Fruit fly (Drosophila melanogaster) whole organism, embryonic: ENCODE measurements around the gene GABPI.

Experiments used
- Abd-B ChIP-seq: fragments of 200-800 bp; sonication (Bioruptor generic); optimal IDR thresholded peaks from 2 replicates; lab custom pipeline; 2018; ENCODE audit warnings: missing biosample characterization, mild to moderate bottlenecking, missing genetic modification characterization, moderate library complexity
- Adf1 ChIP-seq: fragments of 200-800 bp; sonication (Bioruptor generic); IDR thresholded peaks from 2 replicates; pipeline ENCODE4 v1.3.6; 2022; ENCODE audit warnings: missing biosample characterization, missing genetic modification characterization
- CG11398 ChIP-seq: fragments of 200-800 bp; sonication (Bioruptor generic); optimal IDR thresholded peaks from 2 replicates; lab custom pipeline; 2016; ENCODE audit warnings: missing biosample characterization, missing genetic modification characterization
- CG12769 ChIP-seq: fragments of 200-800 bp; sonication (Bioruptor generic); optimal IDR thresholded peaks from 2 replicates; lab custom pipeline; 2019; ENCODE audit warnings: missing biosample characterization, mild to moderate bottlenecking, missing genetic modification characterization, moderate library complexity
- CG13296 ChIP-seq: fragments of 200-800 bp; sonication (Bioruptor generic); optimal IDR thresholded peaks from 3 replicates; lab custom pipeline; 2018; ENCODE audit warnings: missing biosample characterization, mild to moderate bottlenecking, missing genetic modification characterization
- CG18011 ChIP-seq: fragments of 200-800 bp; sonication (Bioruptor generic); optimal IDR thresholded peaks from 2 replicates; lab custom pipeline; 2017; ENCODE audit warnings: missing biosample characterization, missing genetic modification characterization, mild to moderate bottlenecking, moderate library complexity, missing genotype
- CG18619 ChIP-seq: fragments of 200-800 bp; sonication (Bioruptor generic); optimal IDR thresholded peaks from 3 replicates; lab custom pipeline; 2017; ENCODE audit warnings: missing biosample characterization, mild to moderate bottlenecking, missing genetic modification characterization
- CG2678 ChIP-seq: fragments of 200-800 bp; sonication (Bioruptor generic); optimal IDR thresholded peaks from 3 replicates; lab custom pipeline; 2019; ENCODE audit warnings: missing biosample characterization, mild to moderate bottlenecking, missing genetic modification characterization, moderate library complexity
- CG34224 ChIP-seq: fragments of 200-800 bp; sonication (Bioruptor generic); IDR thresholded peaks from 3 replicates; pipeline ENCODE4 v1.3.6; 2022; ENCODE audit warnings: missing biosample characterization, missing genetic modification characterization; ENCODE audit not compliant: partially characterized antibody
- CG34376 ChIP-seq: fragments of 200-800 bp; sonication (Bioruptor generic); optimal IDR thresholded peaks from 2 replicates; lab custom pipeline; 2018; ENCODE audit warnings: missing biosample characterization, mild to moderate bottlenecking, missing genetic modification characterization
- CG34422 ChIP-seq: fragments of 200-800 bp; sonication (Bioruptor generic); IDR thresholded peaks from 3 replicates; pipeline ENCODE4 v1.3.6; 2022; ENCODE audit warnings: missing biosample characterization, missing genetic modification characterization
- CG9876 ChIP-seq: fragments of 200-800 bp; sonication (Bioruptor generic); optimal IDR thresholded peaks from 2 replicates; lab custom pipeline; 2016; ENCODE audit warnings: missing biosample characterization, missing genetic modification characterization
- CG9932 ChIP-seq: fragments of 200-800 bp; sonication (Bioruptor generic); IDR thresholded peaks from 2 replicates; pipeline ENCODE4 v1.3.6; 2022; ENCODE audit warnings: missing biosample characterization, missing genetic modification characterization
- CHES-1-like ChIP-seq: fragments of 200-800 bp; sonication (Bioruptor generic); optimal IDR thresholded peaks from 2 replicates; lab custom pipeline; 2016; ENCODE audit warnings: missing biosample characterization, missing genetic modification characterization
- Dek ChIP-seq: fragments of 200-800 bp; sonication (Bioruptor generic); optimal IDR thresholded peaks from 3 replicates; lab custom pipeline; 2019; ENCODE audit warnings: missing biosample characterization, mild to moderate bottlenecking, missing genetic modification characterization, moderate library complexity
- HHEX ChIP-seq: fragments of 200-800 bp; sonication (Bioruptor generic); optimal IDR thresholded peaks from 3 replicates; lab custom pipeline; 2017; ENCODE audit warnings: missing biosample characterization, mild to moderate bottlenecking, missing genetic modification characterization, missing genetic modification reagents
- HmgZ ChIP-seq: fragments of 200-800 bp; sonication (Bioruptor generic); optimal IDR thresholded peaks from 2 replicates; lab custom pipeline; 2018; ENCODE audit warnings: missing biosample characterization, mild to moderate bottlenecking, missing genetic modification characterization
- Hr39 ChIP-seq: fragments of >200 bp; optimal IDR thresholded peaks from 2 replicates; lab custom pipeline; 2017
- MBD-R2 ChIP-seq: fragments of 200-800 bp; sonication (Bioruptor generic); IDR thresholded peaks from 2 replicates; pipeline ENCODE4 v1.3.6; 2022; ENCODE audit warnings: missing biosample characterization, missing genetic modification characterization
- Mad ChIP-seq: fragments of 200-800 bp; sonication (Bioruptor generic); optimal IDR thresholded peaks from 2 replicates; lab custom pipeline; 2016; ENCODE audit warnings: missing biosample characterization, missing genetic modification characterization
- Meics ChIP-seq: fragments of 200-800 bp; sonication (Bioruptor generic); optimal IDR thresholded peaks from 2 replicates; lab custom pipeline; 2017; ENCODE audit warnings: missing biosample characterization, mild to moderate bottlenecking, missing genetic modification characterization
- NFAT ChIP-seq: fragments of 200-800 bp; sonication (Bioruptor generic); IDR thresholded peaks from 2 replicates; pipeline ENCODE4 v1.3.6; 2022; ENCODE audit warnings: missing biosample characterization, missing genetic modification characterization
- Nf-YB ChIP-seq: fragments of 200-800 bp; sonication (Bioruptor generic); optimal IDR thresholded peaks from 3 replicates; lab custom pipeline; 2019; ENCODE audit warnings: missing biosample characterization, mild to moderate bottlenecking, missing genetic modification characterization, moderate library complexity
- Opbp ChIP-seq: fragments of 200-800 bp; sonication (Bioruptor generic); IDR thresholded peaks from 3 replicates; pipeline ENCODE4 v1.3.6; 2022; ENCODE audit warnings: missing biosample characterization, missing genetic modification characterization; ENCODE audit not compliant: partially characterized antibody
- Pdp1 ChIP-seq, 2 experiments: fragments of 200-800 bp; sonication (Bioruptor generic); optimal IDR thresholded peaks; 3 replicates each; lab custom pipeline; 2016; ENCODE audit warnings: missing biosample characterization in 2 of 2, missing genetic modification characterization in 2 of 2, mild to moderate bottlenecking in 1 of 2, moderate library complexity in 1 of 2
- Usf ChIP-seq: fragments of 200-800 bp; sonication (Bioruptor generic); optimal IDR thresholded peaks from 2 replicates; lab custom pipeline; 2017; ENCODE audit warnings: missing genotype, missing biosample characterization, missing genetic modification characterization
- Xrp1 ChIP-seq: fragments of 200-800 bp; sonication (Bioruptor generic); IDR thresholded peaks from 2 replicates; pipeline ENCODE4 v1.3.6; 2022; ENCODE audit warnings: missing biosample characterization, missing genetic modification characterization
- ase ChIP-seq: fragments of 200-800 bp; sonication (Bioruptor generic); IDR thresholded peaks from 3 replicates; pipeline ENCODE4 v1.3.6; 2022; ENCODE audit warnings: missing biosample characterization, missing genetic modification characterization
- ash1 ChIP-seq: fragments of 200-800 bp; sonication (Bioruptor generic); optimal IDR thresholded peaks from 2 replicates; lab custom pipeline; 2018; ENCODE audit warnings: missing biosample characterization, mild to moderate bottlenecking, missing genetic modification characterization
- btn ChIP-seq: fragments of 200-800 bp; sonication (Bioruptor generic); optimal IDR thresholded peaks from 2 replicates; lab custom pipeline; 2016; ENCODE audit warnings: missing biosample characterization, missing genetic modification characterization
- cas ChIP-seq: fragments of 200-800 bp; sonication (Bioruptor generic); IDR thresholded peaks from 2 replicates; pipeline ENCODE4 v1.3.6; 2022; ENCODE audit warnings: missing biosample characterization, missing genetic modification characterization
- cg ChIP-seq: fragments of 200-800 bp; sonication (Bioruptor generic); optimal IDR thresholded peaks from 3 replicates; lab custom pipeline; 2019; ENCODE audit warnings: missing biosample characterization, mild to moderate bottlenecking, missing genetic modification characterization, moderate library complexity
- chinmo ChIP-seq: fragments of 200-800 bp; sonication (Bioruptor generic); IDR thresholded peaks from 4 replicates; pipeline ENCODE4 v1.3.6; 2022; ENCODE audit warnings: missing biosample characterization, missing genetic modification characterization; ENCODE audit not compliant: partially characterized antibody
- crol ChIP-seq: fragments of 200-800 bp; sonication (Bioruptor generic); IDR thresholded peaks from 2 replicates; pipeline ENCODE4 v1.3.6; 2022; ENCODE audit warnings: missing biosample characterization, missing genetic modification characterization
- fd96Cb ChIP-seq: fragments of 200-800 bp; sonication (Bioruptor generic); optimal IDR thresholded peaks from 2 replicates; lab custom pipeline; 2018; ENCODE audit warnings: missing biosample characterization, mild to moderate bottlenecking, missing genetic modification characterization, moderate library complexity
- ftz-f1 ChIP-seq: fragments of 200-800 bp; sonication (Bioruptor generic); optimal IDR thresholded peaks from 2 replicates; lab custom pipeline; 2016; ENCODE audit warnings: missing biosample characterization, missing genetic modification characterization
- gro ChIP-seq: fragments of 200-800 bp; sonication (Bioruptor generic); optimal IDR thresholded peaks from 2 replicates; lab custom pipeline; 2016; ENCODE audit warnings: missing biosample characterization, missing genetic modification characterization
- kay ChIP-seq: fragments of 200-800 bp; sonication (Bioruptor generic); optimal IDR thresholded peaks from 2 replicates; lab custom pipeline; 2016; ENCODE audit warnings: missing biosample characterization, missing genetic modification characterization
- kni ChIP-seq: fragments of 200-800 bp; sonication (Bioruptor generic); optimal IDR thresholded peaks from 3 replicates; lab custom pipeline; 2017; ENCODE audit warnings: mild to moderate bottlenecking, missing biosample characterization, missing genetic modification reagents, missing genetic modification characterization
- lov ChIP-seq, 2 experiments: fragments of 200-800 bp in 1 of 2; fragments of >200 bp in 1 of 2; sonication (Bioruptor generic) in 1 of 2; IDR thresholded peaks in 1 of 2; optimal IDR thresholded peaks in 1 of 2; 2 replicates in 1 of 2; 3 replicates in 1 of 2; pipeline versions ENCODE4 v1.3.6 to Lab custom; 2017 to 2022; ENCODE audit warnings: missing biosample characterization in 1 of 2, missing genetic modification characterization in 1 of 2
- nau ChIP-seq: fragments of 200-800 bp; sonication (Bioruptor generic); optimal IDR thresholded peaks from 3 replicates; lab custom pipeline; 2017; ENCODE audit warnings: missing biosample characterization, mild to moderate bottlenecking, missing genetic modification characterization, missing genetic modification reagents
- onecut ChIP-seq: fragments of 200-800 bp; sonication (Bioruptor generic); IDR thresholded peaks from 2 replicates; pipeline ENCODE4 v1.3.6; 2022; ENCODE audit warnings: missing biosample characterization, missing genetic modification characterization
- peb ChIP-seq: fragments of 200-800 bp; sonication (Bioruptor generic); IDR thresholded peaks from 2 replicates; pipeline ENCODE4 v1.3.6; 2022; ENCODE audit warnings: missing biosample characterization, missing genetic modification characterization
- pho ChIP-seq: fragments of 200-800 bp; sonication (Bioruptor generic); optimal IDR thresholded peaks from 2 replicates; lab custom pipeline; 2016; ENCODE audit warnings: missing biosample characterization, missing genetic modification characterization
- run ChIP-seq: fragments of 200-800 bp; sonication (Bioruptor generic); optimal IDR thresholded peaks from 3 replicates; lab custom pipeline; 2018; ENCODE audit warnings: missing biosample characterization, mild to moderate bottlenecking, missing genetic modification characterization
- slbo ChIP-seq: fragments of 200-800 bp; sonication (Bioruptor generic); IDR thresholded peaks from 2 replicates; pipeline ENCODE4 v1.3.6; 2022; ENCODE audit warnings: missing biosample characterization, missing genetic modification characterization
- sqz ChIP-seq: fragments of 200-800 bp; sonication (Bioruptor generic); optimal IDR thresholded peaks from 3 replicates; lab custom pipeline; 2018; ENCODE audit warnings: missing biosample characterization, mild to moderate bottlenecking, missing genetic modification characterization
- sug ChIP-seq: fragments of 200-800 bp; optimal IDR thresholded peaks from 2 replicates; lab custom pipeline; 2019; ENCODE audit warnings: missing biosample characterization, mild to moderate bottlenecking, missing genetic modification characterization, moderate library complexity

GABPI gene

DNA sequence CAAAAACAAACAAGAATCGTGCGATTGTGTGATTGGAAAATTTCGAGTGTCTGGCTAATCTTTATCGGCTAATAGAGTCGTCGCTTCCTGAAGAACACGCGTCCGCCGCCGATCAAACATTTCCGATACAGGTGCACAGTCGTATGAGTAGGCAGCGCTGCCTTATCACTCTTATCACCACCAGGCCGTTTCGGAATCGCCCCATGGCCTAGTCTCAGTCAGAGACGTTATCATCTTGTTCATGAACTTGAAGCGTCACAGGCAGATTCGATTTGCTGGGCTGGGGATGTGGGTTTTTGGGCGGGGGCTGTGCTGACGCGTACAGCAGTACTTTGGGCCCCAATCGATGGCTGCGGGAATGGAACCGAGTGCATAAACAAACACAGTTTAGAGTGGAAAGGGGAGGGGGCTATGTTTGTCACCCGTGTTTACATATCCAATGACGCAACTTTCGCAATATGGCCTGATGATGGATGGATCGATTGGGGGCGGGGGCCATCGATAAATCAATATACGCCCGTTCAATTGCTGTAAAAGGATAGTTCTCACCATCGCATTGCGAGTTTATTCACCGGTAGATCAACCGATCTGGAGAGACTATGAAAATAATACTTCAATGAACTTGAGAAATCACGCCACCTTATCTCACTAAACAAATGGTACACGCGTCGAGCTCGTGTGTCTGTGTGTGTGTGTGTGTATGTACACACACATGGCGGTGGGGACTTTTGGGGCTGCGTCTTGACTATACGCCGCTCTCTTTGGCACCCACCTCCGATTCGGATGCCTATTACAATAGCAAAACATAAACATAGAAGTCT, 27.8 kb downstream of the GABPI start (continued):
- TF ChIP-seq HHEX (GFP tag; lab: Kevin White, UChicago) (peak; percentile 33), peb (GFP tag; lab: Robert Waterston, UW) (no peak), MBD-R2 (GFP tag; lab: Robert Waterston, UW) (no peak), CG12769 (tag; lab: Kevin White, UChicago) (peak; percentile 32), pho (GFP tag; lab: Kevin White, UChicago) (no peak), CG13296 (GFP tag; lab: Kevin White, UChicago) (peak; percentile 36), CG18619 (no peak), kay (GFP tag; lab: Kevin White, UChicago) (peak; percentile 41), gro (GFP tag; lab: Kevin White, UChicago) (peak; percentile 89), cas (GFP tag; lab: Robert Waterston, UW) (no peak), Xrp1 (GFP tag; lab: Robert Waterston, UW) (no peak), Dek (peak; percentile 16), sqz (GFP tag; lab: Kevin White, UChicago) (no peak), btn (GFP tag; lab: Kevin White, UChicago) (no peak), slbo (GFP tag; lab: Robert Waterston, UW) (no peak), Hr39 (lab: Kevin White, UChicago) (no peak), CG2678 (no peak), nau (GFP tag; lab: Kevin White, UChicago) (no peak), CG34422 (GFP tag; lab: Robert Waterston, UW) (no peak), Mad (no peak), Meics (GFP tag; lab: Kevin White, UChicago) (no peak), ase (no peak), Opbp (GFP tag; lab: Robert Waterston, UW) (no peak), CG34224 (no peak), ash1 (GFP tag; lab: Kevin White, UChicago) (peak; percentile 4), fd96Cb (tag; lab: Kevin White, UChicago) (no peak), sug (tag; lab: Kevin White, UChicago) (peak; percentile 93), cg (GFP tag; lab: Kevin White, UChicago) (peak; percentile 41), Usf (GFP tag; lab: Kevin White, UChicago) (no peak), CG18011 (GFP tag; lab: Kevin White, UChicago) (no peak), crol (peak; percentile 41; the same call in 1 of the 2 replicates), HmgZ (tag; lab: Kevin White, UChicago) (peak; percentile 40), CG11398 (GFP tag; lab: Kevin White, UChicago) (no peak), ftz-f1 (GFP tag; lab: Kevin White, UChicago) (peak; percentile 78), Nf-YB (GFP tag; lab: Kevin White, UChicago) (no peak), kni (GFP tag; lab: Kevin White, UChicago) (peak; percentile 58), Abd-B (no peak), CG9932 (GFP tag; lab: Robert Waterston, UW) (0 out of 2 replicates have a peak, but pooled peaks have one; percentile 22), Pdp1 (GFP tag; optimal IDR thresholded peaks at IDR 0.05; lab: Kevin White, UChicago) (peak in 1 of 2 experiments; percentile 64), Adf1 (peak; percentile 25; the same call in 1 of the 2 replicates), CG34376 (peak; percentile 94), chinmo (GFP tag; lab: Robert Waterston, UW) (0 out of 4 replicates have a peak, but pooled peaks have one; percentile 37), run (tag; lab: Kevin White, UChicago) (no peak), lov (optimal IDR thresholded peaks at IDR 0.05; lab: Kevin White, UChicago) (no peak), lov (GFP tag; IDR thresholded peaks at IDR 0.05; lab: Robert Waterston, UW) (no peak), onecut (peak; percentile 5; the same call in 1 of the 2 replicates), CG9876 (no peak), CHES-1-like (GFP tag; lab: Kevin White, UChicago) (no peak), NFAT (peak; percentile 44; the same call in 1 of the 2 replicates)
